In the genomic region with DNA sequence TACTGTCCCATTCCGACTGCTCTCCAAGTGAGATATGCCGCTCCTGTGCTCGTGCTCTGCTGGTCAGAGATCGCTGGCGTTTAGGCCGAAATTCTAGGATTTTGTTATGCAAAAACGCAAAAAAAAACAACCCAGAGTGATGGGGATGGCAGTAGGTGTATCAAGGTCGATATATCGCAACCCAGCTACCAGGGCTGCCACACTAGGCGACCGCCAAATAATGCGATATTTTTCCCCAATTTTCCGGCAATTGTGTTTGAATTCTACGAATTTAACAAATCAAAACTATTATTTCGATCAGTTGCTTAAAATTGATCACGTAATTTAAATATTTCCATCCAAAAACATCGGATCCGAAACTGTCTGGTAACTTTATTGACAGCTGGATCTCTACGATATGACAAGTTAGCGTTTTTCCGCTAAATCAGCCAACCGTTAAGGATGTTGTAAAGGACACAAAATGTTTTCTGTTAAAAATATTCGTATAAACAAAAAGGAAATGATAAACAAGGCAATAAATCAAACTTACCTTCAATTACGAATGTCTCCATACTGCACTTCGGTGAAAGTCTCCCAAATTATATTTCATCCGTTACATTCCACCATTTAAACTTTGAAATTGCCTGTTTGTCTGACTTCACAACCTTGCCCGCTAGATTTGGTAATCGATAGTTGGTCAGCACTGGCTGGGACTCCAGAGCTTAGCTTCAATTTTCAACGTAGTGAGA, we compare ENCODE assay signal across 1 fruit fly cellular context.
TF ChIP-seq lines count a peak whose summit lies in the region.

A gene (plus strand): TSS at position 678 of the 728 bp plus-strand sequence.

TF ChIP-seq in whole organism, embryonic, 481 proteins besides CTCF, POLR2A, EP300 and RAD21 (continued from another document):
- peak; percentile 65 for TF ChIP-seq CG30020 (tag; optimal IDR thresholded peaks at IDR 0.05; lab: Kevin White, UChicago)
- peak; percentile 11; the same call in 1 of the 2 replicates for TF ChIP-seq chm (GFP tag; IDR thresholded peaks at IDR 0.05; lab: Robert Waterston, UW)
- peak; percentile 52; the same call in 1 of the 3 replicates for TF ChIP-seq Mrtf (GFP tag; IDR thresholded peaks at IDR 0.05; lab: Robert Waterston, UW)
- peak; percentile 74 for TF ChIP-seq Mad (GFP tag; optimal IDR thresholded peaks at IDR 0.05; lab: Kevin White, UChicago)
- peak; percentile 82 for TF ChIP-seq CG34422 (GFP tag; IDR thresholded peaks at IDR 0.05; lab: Robert Waterston, UW)
- TF ChIP-seq CG11085 (GFP tag; IDR thresholded peaks at IDR 0.05; lab: Robert Waterston, UW), result peak; percentile 44; the same call in 1 of the 2 replicates
- no peak for TF ChIP-seq aop (GFP tag; IDR thresholded peaks at IDR 0.05; lab: Robert Waterston, UW)
- peak; percentile 72; the same call in 1 of the 2 replicates for TF ChIP-seq CG14014 (GFP tag; IDR thresholded peaks at IDR 0.05; lab: Robert Waterston, UW)
- no peak for TF ChIP-seq Trl (optimal IDR thresholded peaks at IDR 0.05; lab: Kevin White, UChicago)
- TF ChIP-seq Trl (GFP tag; optimal IDR thresholded peaks at IDR 0.05; lab: Kevin White, UChicago), result peak; percentile 67
- TF ChIP-seq oc (tag; optimal IDR thresholded peaks at IDR 0.05; lab: Kevin White, UChicago), result peak; percentile 26
- peak; percentile 46 for TF ChIP-seq CG8924 (tag; optimal IDR thresholded peaks at IDR 0.05; lab: Kevin White, UChicago)
- peak; percentile 67 for TF ChIP-seq HmgZ (tag; optimal IDR thresholded peaks at IDR 0.05; lab: Kevin White, UChicago)
- TF ChIP-seq dpn (GFP tag; optimal IDR thresholded peaks at IDR 0.05; lab: Kevin White, UChicago), result peak; percentile 69 to 79
- TF ChIP-seq CG3065 (GFP tag; optimal IDR thresholded peaks at IDR 0.05; lab: Kevin White, UChicago), result peak; percentile 57
- TF ChIP-seq CG11504 (tag; optimal IDR thresholded peaks at IDR 0.05; lab: Kevin White, UChicago), result no peak
- TF ChIP-seq bowl (GFP tag; IDR thresholded peaks at IDR 0.05; lab: Robert Waterston, UW), result no peak
- peak; percentile 78 for TF ChIP-seq CG7786 (GFP tag; optimal IDR thresholded peaks at IDR 0.05; lab: Kevin White, UChicago)
- TF ChIP-seq CG15696 (tag; optimal IDR thresholded peaks at IDR 0.05; lab: Kevin White, UChicago), result peak; percentile 67
- no peak for TF ChIP-seq Hr39 (optimal IDR thresholded peaks at IDR 0.05; lab: Kevin White, UChicago)
- peak; percentile 47; the same call in 1 of the 2 replicates for TF ChIP-seq stc (GFP tag; IDR thresholded peaks at IDR 0.05; lab: Robert Waterston, UW)
- peak; percentile 77 for TF ChIP-seq CG16863 (GFP tag; optimal IDR thresholded peaks at IDR 0.05; lab: Kevin White, UChicago)
- no peak for TF ChIP-seq CG10431 (GFP tag; optimal IDR thresholded peaks at IDR 0.05; lab: Kevin White, UChicago)
- TF ChIP-seq mld (GFP tag; IDR thresholded peaks at IDR 0.05; lab: Robert Waterston, UW; ENCODE audit: partially characterized antibody), result peak; percentile 76
- TF ChIP-seq Max (GFP tag; optimal IDR thresholded peaks at IDR 0.05; lab: Kevin White, UChicago), result peak; percentile 24
- TF ChIP-seq bigmax (GFP tag; optimal IDR thresholded peaks at IDR 0.05; lab: Kevin White, UChicago), result peak; percentile 29
